Worm (Caenorhabditis elegans): Measurements from ENCODE around the gene C25D7.10.

DNA sequence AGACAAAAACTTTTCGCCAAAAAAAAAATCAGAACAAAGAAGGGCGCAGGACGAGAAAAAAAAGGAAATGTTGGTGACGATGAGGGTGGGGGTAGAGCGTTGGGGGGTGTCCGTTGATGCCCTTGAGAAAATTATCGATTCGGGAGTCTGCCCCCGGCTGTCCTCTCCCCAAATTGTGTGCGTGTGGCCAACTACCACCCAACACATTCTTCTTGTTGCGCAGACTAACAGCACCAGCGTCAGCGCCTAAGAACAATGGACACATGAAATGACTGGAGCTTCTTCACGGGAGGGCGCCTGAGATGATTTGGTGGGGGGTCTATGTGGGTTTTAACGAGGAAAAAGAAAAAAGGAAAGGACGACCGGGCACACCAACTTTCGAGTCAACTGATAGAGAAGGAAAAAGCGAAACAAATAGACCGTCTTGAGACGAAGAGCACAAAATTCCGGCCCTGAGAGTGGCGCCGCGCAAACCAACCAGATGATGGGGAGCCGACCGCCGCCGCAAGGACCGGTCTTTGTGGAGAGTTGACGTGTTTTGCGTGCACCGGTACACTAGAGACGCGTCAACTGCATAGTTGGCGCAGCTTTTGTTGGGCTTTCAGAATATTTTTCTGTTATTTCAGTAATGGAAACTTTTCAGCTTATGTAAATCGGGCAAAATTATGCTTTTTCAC, 2.1 kb upstream of the C25D7.10 start, which contains the start of gene C25D7.9:
- TF ChIP-seq K11D2.4 (GFP tag; IDR thresholded peaks at IDR 0.05) (no peak), atf-7 (tag; optimal IDR thresholded peaks at IDR 0.05) (no peak), unc-62 (GFP tag; optimal IDR thresholded peaks at IDR 0.05) (no peak), F22D6.2 (tag; optimal IDR thresholded peaks at IDR 0.05) (no peak), snpc-4 (GFP tag; optimal IDR thresholded peaks at IDR 0.05) (no peak), snpc-4 (tag; optimal IDR thresholded peaks at IDR 0.05) (no peak), ccch-3 (GFP tag; optimal IDR thresholded peaks at IDR 0.05) (no peak), ekl-4 (GFP tag; IDR thresholded peaks at IDR 0.05) (no peak), tbp1 (GFP tag; optimal IDR thresholded peaks at IDR 0.05) (no peak), F39B2.1 (GFP tag; IDR thresholded peaks at IDR 0.05) (no peak), egl-44 (GFP tag; IDR thresholded peaks at IDR 0.05) (no peak), pha-4 (tag; optimal IDR thresholded peaks at IDR 0.05) (no peak)

Data from whole organism, young adult.